Fruit fly (Drosophila melanogaster): ENCODE measurements around the gene IP3K2.
A peak's percentile ranks its signal among the peaks of the same experiment; 100 is the strongest.

IP3K2 gene

dm6 chrX:13320697-13321445 is 17.4 kb downstream of the IP3K2 start (continued):
- no peak for TF ChIP-seq Pdp1 (GFP tag; optimal IDR thresholded peaks at IDR 0.05)
- TF ChIP-seq tup (GFP tag; optimal IDR thresholded peaks at IDR 0.05): no peak
- TF ChIP-seq CG6689 (GFP tag; IDR thresholded peaks at IDR 0.05): 0 out of 2 replicates have a peak, but pooled peaks have one; percentile 26
- TF ChIP-seq CG15514 (GFP tag; optimal IDR thresholded peaks at IDR 0.05): no peak
- no peak for TF ChIP-seq Chrac-16 (GFP tag; optimal IDR thresholded peaks at IDR 0.05)
- peak; percentile 39 for TF ChIP-seq sqz (GFP tag; optimal IDR thresholded peaks at IDR 0.05)
- TF ChIP-seq Eip74EF (GFP tag; optimal IDR thresholded peaks at IDR 0.05): peak in 1 of 2 experiments; percentile 35
- peak; percentile 17 for TF ChIP-seq Ssrp (tag; optimal IDR thresholded peaks at IDR 0.05)
- 0 out of 2 replicates have a peak, but pooled peaks have one; percentile 33 for TF ChIP-seq al (GFP tag; IDR thresholded peaks at IDR 0.05)
- no peak for TF ChIP-seq CG34224 (GFP tag; IDR thresholded peaks at IDR 0.05; ENCODE audit: partially characterized antibody)
- no peak for TF ChIP-seq Xrp1 (GFP tag; IDR thresholded peaks at IDR 0.05)
- TF ChIP-seq CG2120 (GFP tag; optimal IDR thresholded peaks at IDR 0.05): peak; percentile 49
- peak; percentile 25 for TF ChIP-seq CG8924 (tag; optimal IDR thresholded peaks at IDR 0.05)
- TF ChIP-seq Dp (GFP tag; optimal IDR thresholded peaks at IDR 0.05): no peak
- 0 out of 2 replicates have a peak, but pooled peaks have one; percentile 27 for TF ChIP-seq sisA (GFP tag; IDR thresholded peaks at IDR 0.05)
- TF ChIP-seq phol (tag; optimal IDR thresholded peaks at IDR 0.05): peak; percentile 34
- peak; percentile 28 for TF ChIP-seq CG10147 (GFP tag; optimal IDR thresholded peaks at IDR 0.05)
- TF ChIP-seq chm (GFP tag; IDR thresholded peaks at IDR 0.05): no peak
- peak; percentile 27 for TF ChIP-seq CG17385 (GFP tag; optimal IDR thresholded peaks at IDR 0.05)
- peak; percentile 9 for TF ChIP-seq nau (GFP tag; optimal IDR thresholded peaks at IDR 0.05)
- TF ChIP-seq Meics (GFP tag; optimal IDR thresholded peaks at IDR 0.05): peak; percentile 54
- no peak for TF ChIP-seq fd96Cb (tag; optimal IDR thresholded peaks at IDR 0.05)
- peak; percentile 29 for TF ChIP-seq nmo (GFP tag; optimal IDR thresholded peaks at IDR 0.05)
- TF ChIP-seq CG17359 (tag; optimal IDR thresholded peaks at IDR 0.05): peak; percentile 32
- no peak for TF ChIP-seq sd (tag; optimal IDR thresholded peaks at IDR 0.05)
- TF ChIP-seq CG32532 (GFP tag; IDR thresholded peaks at IDR 0.05): peak; percentile 51; the same call in 1 of the 2 replicates
- TF ChIP-seq CG6813 (GFP tag; optimal IDR thresholded peaks at IDR 0.05): no peak
- peak; percentile 54 for TF ChIP-seq BtbVII (GFP tag; optimal IDR thresholded peaks at IDR 0.05)
- no peak for TF ChIP-seq lmd (GFP tag; IDR thresholded peaks at IDR 0.05)
- peak; percentile 39 for TF ChIP-seq CG34376 (GFP tag; optimal IDR thresholded peaks at IDR 0.05)
- TF ChIP-seq Dek (tag; optimal IDR thresholded peaks at IDR 0.05): peak; percentile 49
- TF ChIP-seq CG42726 (GFP tag; IDR thresholded peaks at IDR 0.05; ENCODE audit: partially characterized antibody): 0 out of 2 replicates have a peak, but pooled peaks have one; percentile 29
- peak; percentile 33 for TF ChIP-seq mam (GFP tag; optimal IDR thresholded peaks at IDR 0.05)
- TF ChIP-seq CG5953 (GFP tag; IDR thresholded peaks at IDR 0.05): no peak
- TF ChIP-seq Gug (GFP tag; IDR thresholded peaks at IDR 0.05): no peak
- TF ChIP-seq Dbx (GFP tag; IDR thresholded peaks at IDR 0.05): peak; percentile 33; the same call in 1 of the 3 replicates
- TF ChIP-seq Hmr (GFP tag; optimal IDR thresholded peaks at IDR 0.05): peak; percentile 63
- TF ChIP-seq Scr (GFP tag; IDR thresholded peaks at IDR 0.05; ENCODE audit: partially characterized antibody): no peak
- TF ChIP-seq CG10209 (GFP tag; optimal IDR thresholded peaks at IDR 0.05): peak; percentile 8
- no peak for TF ChIP-seq Poxn (GFP tag; IDR thresholded peaks at IDR 0.05)
- TF ChIP-seq CG4424 (GFP tag; optimal IDR thresholded peaks at IDR 0.05): peak; percentile 15
- TF ChIP-seq CG3726 (GFP tag; IDR thresholded peaks at IDR 0.05): no peak
- peak; percentile 0 for TF ChIP-seq CG1602 (GFP tag; optimal IDR thresholded peaks at IDR 0.05)
- peak; percentile 49 for TF ChIP-seq PHDP (tag; optimal IDR thresholded peaks at IDR 0.05)
- no peak for TF ChIP-seq salm (tag; optimal IDR thresholded peaks at IDR 0.05)
- peak; percentile 25 for TF ChIP-seq org-1 (GFP tag; optimal IDR thresholded peaks at IDR 0.05)
- no peak for TF ChIP-seq klu (GFP tag; IDR thresholded peaks at IDR 0.05)
- peak; percentile 5 for TF ChIP-seq CG10979 (tag; optimal IDR thresholded peaks at IDR 0.05)

Data from whole organism, embryonic.